Fruit fly (Drosophila melanogaster): Measurements from ENCODE around the gene CG14443.

Gene CG14443

dm6 chrX:6677826-6678489, 44.2 kb downstream of the CG14443 start, which contains the start of gene Fum1 (continued):
- TF ChIP-seq CG17829 (tag; optimal IDR thresholded peaks at IDR 0.05) (peak; percentile 10), CG30020 (tag; optimal IDR thresholded peaks at IDR 0.05) (peak; percentile 18), CG2120 (GFP tag; optimal IDR thresholded peaks at IDR 0.05) (peak; percentile 31), mld (GFP tag; IDR thresholded peaks at IDR 0.05; ENCODE audit: partially characterized antibody) (no peak; the same call in 2 of the 3 replicates), knrl (GFP tag; IDR thresholded peaks at IDR 0.05; ENCODE audit: partially characterized antibody) (peak; percentile 90), Atf-2 (GFP tag; optimal IDR thresholded peaks at IDR 0.05) (no peak), CG18011 (GFP tag; optimal IDR thresholded peaks at IDR 0.05) (no peak), luna (GFP tag; optimal IDR thresholded peaks at IDR 0.05) (no peak), CG10654 (GFP tag; optimal IDR thresholded peaks at IDR 0.05) (no peak), Taf1 (GFP tag; IDR thresholded peaks at IDR 0.05) (no peak), aop (GFP tag; IDR thresholded peaks at IDR 0.05) (no peak), CG7271 (tag; optimal IDR thresholded peaks at IDR 0.05) (no peak), mam (GFP tag; optimal IDR thresholded peaks at IDR 0.05) (peak; percentile 23), Neu2 (GFP tag; optimal IDR thresholded peaks at IDR 0.05; ENCODE audit: borderline replicate concordance) (no peak), Atf6 (GFP tag; IDR thresholded peaks at IDR 0.05) (no peak), CG15073 (GFP tag; optimal IDR thresholded peaks at IDR 0.05) (no peak), Hr51 (GFP tag; optimal IDR thresholded peaks at IDR 0.05) (no peak), CG4617 (GFP tag; optimal IDR thresholded peaks at IDR 0.05; ENCODE audit: borderline replicate concordance) (no peak), chinmo (GFP tag; IDR thresholded peaks at IDR 0.05; ENCODE audit: partially characterized antibody) (peak; percentile 47; the same call in 1 of the 4 replicates), ro (GFP tag; IDR thresholded peaks at IDR 0.05) (no peak), gsb-n (tag; optimal IDR thresholded peaks at IDR 0.05) (no peak), CG7786 (GFP tag; optimal IDR thresholded peaks at IDR 0.05) (peak; percentile 25), ken (GFP tag; IDR thresholded peaks at IDR 0.05) (no peak), E2f2 (GFP tag; IDR thresholded peaks at IDR 0.05) (peak; percentile 67), ems (GFP tag; optimal IDR thresholded peaks at IDR 0.05) (no peak), sd (tag; optimal IDR thresholded peaks at IDR 0.05) (no peak), NK7.1 (GFP tag; optimal IDR thresholded peaks at IDR 0.05) (no peak), Ptx1 (GFP tag; IDR thresholded peaks at IDR 0.05) (no peak), peb (GFP tag; IDR thresholded peaks at IDR 0.05) (no peak), CG18476 (GFP tag; optimal IDR thresholded peaks at IDR 0.05) (no peak), D19B (GFP tag; optimal IDR thresholded peaks at IDR 0.05) (no peak), danr (GFP tag; IDR thresholded peaks at IDR 0.05) (no peak), CG17802 (tag; optimal IDR thresholded peaks at IDR 0.05) (no peak), CG14441 (GFP tag; IDR thresholded peaks at IDR 0.05) (no peak), CG14014 (GFP tag; IDR thresholded peaks at IDR 0.05) (no peak), CG4360 (GFP tag; IDR thresholded peaks at IDR 0.05) (peak; percentile 98), pita (GFP tag; optimal IDR thresholded peaks at IDR 0.05) (no peak), ewg (GFP tag; optimal IDR thresholded peaks at IDR 0.05) (no peak), CG1792 (GFP tag; optimal IDR thresholded peaks at IDR 0.05) (no peak), Trl (optimal IDR thresholded peaks at IDR 0.05) (no peak), Trl (GFP tag; optimal IDR thresholded peaks at IDR 0.05) (peak; percentile 10), az2 (GFP tag; optimal IDR thresholded peaks at IDR 0.05) (no peak), ssp (GFP tag; IDR thresholded peaks at IDR 0.05) (no peak), lola (GFP tag; optimal IDR thresholded peaks at IDR 0.05) (no peak), CG1647 (GFP tag; optimal IDR thresholded peaks at IDR 0.05) (no peak), lbe (GFP tag; optimal IDR thresholded peaks at IDR 0.05) (no peak), CG7745 (tag; optimal IDR thresholded peaks at IDR 0.05) (no peak), CG33557 (GFP tag; optimal IDR thresholded peaks at IDR 0.05) (no peak), CG8089 (GFP tag; optimal IDR thresholded peaks at IDR 0.05) (no peak), hth (optimal IDR thresholded peaks at IDR 0.05) (no peak), CG10959 (GFP tag; IDR thresholded peaks at IDR 0.05) (no peak)

All from whole organism, embryonic.